Worm (Caenorhabditis elegans) whole organism, young adult: Measurements from ENCODE around the gene C04C11.25.

ENCODE experiments used
- B0035.1 ChIP-seq: sonication (generic microtip); optimal IDR thresholded peaks from 2 replicates; lab custom pipeline; 2016; ENCODE audit warnings: missing genetic modification characterization, mild to moderate bottlenecking, missing compliant biosample characterization, missing genotype, missing genetic modification reagents
- B0261.1 ChIP-seq: sonication (generic microtip); optimal IDR thresholded peaks from 2 replicates; lab custom pipeline; 2016; ENCODE audit warnings: mild to moderate bottlenecking, missing genetic modification characterization, moderate library complexity, missing compliant biosample characterization
- F39B2.1 ChIP-seq: fragments of 200-800 bp; sonication (Bioruptor generic); IDR thresholded peaks from 2 replicates; pipeline ENCODE4 v1.3.6; 2022; ENCODE audit warnings: missing genetic modification reagents, missing genetic modification characterization, missing compliant biosample characterization
- K12H6.12 ChIP-seq: fragments of 200-800 bp; sonication (Bioruptor generic); optimal IDR thresholded peaks from 2 replicates; lab custom pipeline; 2018; ENCODE audit warnings: mild to moderate bottlenecking, missing genetic modification characterization, missing compliant biosample characterization
- attf-5 ChIP-seq: fragments of 200-800 bp; sonication (Bioruptor generic); optimal IDR thresholded peaks from 2 replicates; lab custom pipeline; 2018; ENCODE audit warnings: mild to moderate bottlenecking, missing genetic modification characterization, missing compliant biosample characterization
- bed-1 ChIP-seq: fragments of 200-800 bp; sonication (Bioruptor generic); IDR thresholded peaks from 2 replicates; pipeline ENCODE4 v1.3.6; 2022; ENCODE audit warnings: missing genetic modification reagents, missing genetic modification characterization, missing compliant biosample characterization
- egrh-3 ChIP-seq: fragments of 200-800 bp; sonication (Bioruptor generic); IDR thresholded peaks from 2 replicates; pipeline ENCODE4 v1.3.6; 2022; ENCODE audit warnings: missing genetic modification reagents, missing genetic modification characterization, missing compliant biosample characterization
- hrde-1 ChIP-seq: sonication (generic microtip); optimal IDR thresholded peaks from 2 replicates; lab custom pipeline; 2016; ENCODE audit warnings: missing genetic modification characterization, mild to moderate bottlenecking, missing compliant biosample characterization, moderate library complexity, missing genotype, missing genetic modification reagents, borderline replicate concordance
- nfya-1 ChIP-seq: sonication (generic microtip); optimal IDR thresholded peaks from 2 replicates; lab custom pipeline; 2017; ENCODE audit warnings: antibody characterized with exemption, missing compliant biosample characterization, missing genetic modification characterization, borderline replicate concordance; ENCODE audit not compliant: insufficient read depth
- pbrm-1 ChIP-seq: fragments of 200-800 bp; sonication (Bioruptor generic); IDR thresholded peaks from 2 replicates; pipeline ENCODE4 v1.3.6; 2022; ENCODE audit warnings: missing genetic modification reagents, missing genetic modification characterization, missing compliant biosample characterization
- rpc-1 ChIP-seq, 2 experiments: fragments of 150-350 bp in 1 of 2; sonication (generic microtip) in 1 of 2; optimal IDR thresholded peaks; 2 replicates each; lab custom pipeline; 2014 to 2018; ENCODE audit warnings: missing biosample characterization in 1 of 2, missing genetic modification characterization in 1 of 2, missing genetic modification reagents in 1 of 2, missing genotype in 1 of 2
- sdz-38 ChIP-seq: sonication (generic microtip); optimal IDR thresholded peaks from 2 replicates; lab custom pipeline; 2016; ENCODE audit warnings: missing genotype, missing genetic modification characterization, missing compliant biosample characterization

- TF ChIP-seq pbrm-1 (GFP tag; lab: Robert Waterston, UW) (no peak), bed-1 (GFP tag; lab: Robert Waterston, UW) (no peak), F39B2.1 (GFP tag; lab: Robert Waterston, UW) (no peak), attf-5 (GFP tag; lab: Kevin White, UChicago) (no peak), hrde-1 (no peak), nfya-1 (tag; lab: Kevin White, UChicago) (no peak), sdz-38 (tag; lab: Kevin White, UChicago) (no peak), B0261.1 (no peak), K12H6.12 (tag; lab: Kevin White, UChicago) (no peak), egrh-3 (GFP tag; lab: Robert Waterston, UW) (no peak), rpc-1 (optimal IDR thresholded peaks at IDR 0.05; lab: Kevin White, UChicago) (no peak), rpc-1 (tag; optimal IDR thresholded peaks at IDR 0.05; lab: Kevin White, UChicago) (no peak), B0035.1 (tag; lab: Kevin White, UChicago) (no peak)
Measured at ce11 chrX:14029872-14030271, 14.6 kb upstream of the C04C11.25 start.
